Fruit fly (Drosophila melanogaster) whole organism, embryonic: Measurements from ENCODE around the gene CG7739.

Source experiments
- ATbp ChIP-seq: fragments of 200-800 bp; sonication (Bioruptor generic); optimal IDR thresholded peaks from 2 replicates; lab custom pipeline; 2017; ENCODE audit warnings: missing biosample characterization, mild to moderate bottlenecking, missing genetic modification characterization, missing genetic modification reagents
- Aef1 ChIP-seq: fragments of 200-800 bp; sonication (Bioruptor generic); IDR thresholded peaks from 3 replicates; pipeline ENCODE4 v1.3.6; 2022; ENCODE audit warnings: missing biosample characterization, missing genetic modification characterization
- CG10565 ChIP-seq: fragments of 200-800 bp; sonication (Bioruptor generic); optimal IDR thresholded peaks from 3 replicates; lab custom pipeline; 2016; ENCODE audit warnings: missing biosample characterization, mild to moderate bottlenecking, missing genetic modification characterization
- CG11456 ChIP-seq: fragments of 200-800 bp; sonication (Bioruptor generic); IDR thresholded peaks from 3 replicates; pipeline ENCODE4 v1.3.6; 2022; ENCODE audit warnings: missing biosample characterization, missing genetic modification characterization
- CG12155 ChIP-seq: fragments of 200-800 bp; sonication (Bioruptor generic); optimal IDR thresholded peaks from 3 replicates; lab custom pipeline; 2016; ENCODE audit warnings: missing biosample characterization, missing genetic modification characterization
- CG12659 ChIP-seq: fragments of 200-800 bp; sonication (Bioruptor generic); optimal IDR thresholded peaks from 3 replicates; lab custom pipeline; 2017; ENCODE audit warnings: mild to moderate bottlenecking, missing biosample characterization, missing genetic modification reagents, missing genetic modification characterization
- CG12942 ChIP-seq: fragments of 200-800 bp; sonication (Bioruptor generic); optimal IDR thresholded peaks from 3 replicates; lab custom pipeline; 2016; ENCODE audit warnings: missing biosample characterization, missing genetic modification characterization
- CG13894 ChIP-seq: fragments of 200-800 bp; sonication (Bioruptor generic); optimal IDR thresholded peaks from 3 replicates; lab custom pipeline; 2018; ENCODE audit warnings: missing biosample characterization, mild to moderate bottlenecking, missing genetic modification characterization, moderate library complexity
- CG15269 ChIP-seq: fragments of 200-800 bp; sonication (Bioruptor generic); optimal IDR thresholded peaks from 2 replicates; lab custom pipeline; 2018; ENCODE audit warnings: missing biosample characterization, mild to moderate bottlenecking, missing genetic modification characterization, moderate library complexity
- CG1647 ChIP-seq: fragments of 200-800 bp; sonication (Bioruptor generic); optimal IDR thresholded peaks from 3 replicates; lab custom pipeline; 2016; ENCODE audit warnings: missing biosample characterization, missing genetic modification characterization
- CG16779 ChIP-seq: fragments of 200-800 bp; sonication (Bioruptor generic); IDR thresholded peaks from 2 replicates; pipeline ENCODE4 v1.3.6; 2022; ENCODE audit warnings: missing biosample characterization, missing genetic modification characterization
- CG17328 ChIP-seq: fragments of 200-800 bp; sonication (Bioruptor generic); IDR thresholded peaks from 2 replicates; pipeline ENCODE4 v1.3.6; 2022; ENCODE audit warnings: missing biosample characterization, missing genetic modification characterization
- CG17568 ChIP-seq: fragments of 200-800 bp; sonication (Bioruptor generic); optimal IDR thresholded peaks from 2 replicates; lab custom pipeline; 2018; ENCODE audit warnings: missing biosample characterization, mild to moderate bottlenecking, missing genetic modification characterization, moderate library complexity
- CG17829 ChIP-seq: fragments of 200-800 bp; optimal IDR thresholded peaks from 2 replicates; lab custom pipeline; 2019; ENCODE audit warnings: missing biosample characterization, mild to moderate bottlenecking, missing genetic modification characterization, moderate library complexity
- CG2129 ChIP-seq: fragments of 200-800 bp; sonication (Bioruptor generic); IDR thresholded peaks from 2 replicates; pipeline ENCODE4 v1.3.6; 2022; ENCODE audit warnings: missing biosample characterization, missing genetic modification characterization; ENCODE audit not compliant: partially characterized antibody
- CG32772 ChIP-seq: fragments of 200-800 bp; sonication (Bioruptor generic); IDR thresholded peaks from 2 replicates; pipeline ENCODE4 v1.3.6; 2022; ENCODE audit warnings: missing biosample characterization, missing genetic modification characterization
- CG3838 ChIP-seq: fragments of 200-800 bp; sonication (Bioruptor generic); optimal IDR thresholded peaks from 3 replicates; lab custom pipeline; 2016; ENCODE audit warnings: missing biosample characterization, missing genetic modification characterization
- CG3847 ChIP-seq: fragments of 200-800 bp; sonication (Bioruptor generic); IDR thresholded peaks from 2 replicates; pipeline ENCODE4 v1.3.6; 2022; ENCODE audit warnings: missing biosample characterization, missing genetic modification characterization
- CG3995 ChIP-seq: fragments of 200-800 bp; sonication (Bioruptor generic); optimal IDR thresholded peaks from 3 replicates; lab custom pipeline; 2016; ENCODE audit warnings: missing biosample characterization, missing genetic modification characterization
- CG6683 ChIP-seq: fragments of 200-800 bp; sonication (Bioruptor generic); optimal IDR thresholded peaks from 2 replicates; lab custom pipeline; 2017; ENCODE audit warnings: missing biosample characterization, mild to moderate bottlenecking, missing genetic modification characterization, missing genetic modification reagents
- Doc2 ChIP-seq: fragments of 200-800 bp; sonication (Bioruptor generic); IDR thresholded peaks from 2 replicates; pipeline ENCODE4 v1.3.6; 2022; ENCODE audit warnings: missing biosample characterization, missing genetic modification characterization
- Dref ChIP-seq: fragments of 200-800 bp; sonication (Bioruptor generic); IDR thresholded peaks from 2 replicates; pipeline ENCODE4 v1.3.6; 2022; ENCODE audit warnings: missing biosample characterization, missing genetic modification characterization
- GATAe ChIP-seq: fragments of 200-800 bp; sonication (Bioruptor generic); conservative IDR thresholded peaks from 2 replicates; pipeline ENCODE4 v1.3.6; 2022; ENCODE audit warnings: missing biosample characterization, missing genetic modification characterization
- Hr78 ChIP-seq, 2 experiments: fragments of 200-800 bp in 1 of 2; fragments of >200 bp in 1 of 2; sonication (Bioruptor generic) in 1 of 2; optimal IDR thresholded peaks; 2 replicates each; lab custom pipeline; 2017 to 2019; ENCODE audit warnings: missing biosample characterization in 2 of 2, missing genetic modification characterization in 2 of 2, mild to moderate bottlenecking in 1 of 2, moderate library complexity in 1 of 2
- Jarid2 ChIP-seq: fragments of 200-800 bp; sonication (Bioruptor generic); optimal IDR thresholded peaks from 3 replicates; lab custom pipeline; 2017; ENCODE audit warnings: mild to moderate bottlenecking, missing biosample characterization, missing genetic modification reagents, missing genetic modification characterization
- MESR4 ChIP-seq: fragments of 200-800 bp; sonication (Bioruptor generic); optimal IDR thresholded peaks from 2 replicates; lab custom pipeline; 2018; ENCODE audit warnings: missing biosample characterization, mild to moderate bottlenecking, missing genetic modification characterization, moderate library complexity
- NC2α ChIP-seq: fragments of 200-800 bp; sonication (Bioruptor generic); optimal IDR thresholded peaks from 2 replicates; lab custom pipeline; 2016; ENCODE audit warnings: missing biosample characterization, missing genetic modification characterization
- NFAT ChIP-seq: fragments of 200-800 bp; sonication (Bioruptor generic); IDR thresholded peaks from 2 replicates; pipeline ENCODE4 v1.3.6; 2022; ENCODE audit warnings: missing biosample characterization, missing genetic modification characterization
- NfI ChIP-seq: fragments of 200-800 bp; sonication (Bioruptor generic); optimal IDR thresholded peaks from 3 replicates; lab custom pipeline; 2018; ENCODE audit warnings: missing biosample characterization, mild to moderate bottlenecking, missing genetic modification characterization, moderate library complexity
- Opbp ChIP-seq: fragments of 200-800 bp; sonication (Bioruptor generic); IDR thresholded peaks from 3 replicates; pipeline ENCODE4 v1.3.6; 2022; ENCODE audit warnings: missing biosample characterization, missing genetic modification characterization; ENCODE audit not compliant: partially characterized antibody
- Sin3A ChIP-seq: fragments of >200 bp; optimal IDR thresholded peaks from 2 replicates; lab custom pipeline; 2018
- bbx ChIP-seq: fragments of 200-800 bp; sonication (Bioruptor generic); IDR thresholded peaks from 2 replicates; pipeline ENCODE4 v1.3.6; 2022; ENCODE audit warnings: missing biosample characterization, missing genetic modification characterization; ENCODE audit not compliant: partially characterized antibody
- bcd ChIP-seq: fragments of 200-800 bp; sonication (Bioruptor generic); optimal IDR thresholded peaks from 2 replicates; lab custom pipeline; 2017; ENCODE audit warnings: missing biosample characterization, mild to moderate bottlenecking, missing genetic modification characterization
- bowl ChIP-seq: fragments of 200-800 bp; sonication (Bioruptor generic); IDR thresholded peaks from 2 replicates; pipeline ENCODE4 v1.3.6; 2022; ENCODE audit warnings: missing biosample characterization, missing genetic modification characterization
- dmrt99B ChIP-seq: fragments of 200-800 bp; sonication (Bioruptor generic); optimal IDR thresholded peaks from 2 replicates; lab custom pipeline; 2018; ENCODE audit warnings: missing biosample characterization, mild to moderate bottlenecking, missing genetic modification characterization, moderate library complexity
- eyg ChIP-seq: fragments of 200-800 bp; sonication (Bioruptor generic); optimal IDR thresholded peaks from 3 replicates; lab custom pipeline; 2016; ENCODE audit warnings: missing biosample characterization, missing genetic modification characterization
- fd102C ChIP-seq: fragments of 200-800 bp; sonication (Bioruptor generic); optimal IDR thresholded peaks from 2 replicates; lab custom pipeline; 2018; ENCODE audit warnings: missing biosample characterization, mild to moderate bottlenecking, missing genetic modification characterization, moderate library complexity
- fd3F ChIP-seq: fragments of 200-800 bp; sonication (Bioruptor generic); optimal IDR thresholded peaks from 2 replicates; lab custom pipeline; 2018; ENCODE audit warnings: missing biosample characterization, mild to moderate bottlenecking, missing genetic modification characterization, moderate library complexity
- ftz-f1 ChIP-seq: fragments of 200-800 bp; sonication (Bioruptor generic); optimal IDR thresholded peaks from 2 replicates; lab custom pipeline; 2016; ENCODE audit warnings: missing biosample characterization, missing genetic modification characterization
- hth ChIP-seq: fragments of >200 bp; optimal IDR thresholded peaks from 2 replicates; lab custom pipeline; 2017; ENCODE audit warnings: inconsistent platforms
- kay ChIP-seq: fragments of 200-800 bp; sonication (Bioruptor generic); optimal IDR thresholded peaks from 2 replicates; lab custom pipeline; 2016; ENCODE audit warnings: missing biosample characterization, missing genetic modification characterization
- lilli ChIP-seq: fragments of 200-800 bp; sonication (Bioruptor generic); optimal IDR thresholded peaks from 3 replicates; lab custom pipeline; 2016; ENCODE audit warnings: missing biosample characterization, missing genetic modification characterization
- mam ChIP-seq: fragments of 200-800 bp; sonication (Bioruptor generic); optimal IDR thresholded peaks from 3 replicates; lab custom pipeline; 2016; ENCODE audit warnings: missing biosample characterization, missing genetic modification characterization
- onecut ChIP-seq: fragments of 200-800 bp; sonication (Bioruptor generic); IDR thresholded peaks from 2 replicates; pipeline ENCODE4 v1.3.6; 2022; ENCODE audit warnings: missing biosample characterization, missing genetic modification characterization
- peb ChIP-seq: fragments of 200-800 bp; sonication (Bioruptor generic); IDR thresholded peaks from 2 replicates; pipeline ENCODE4 v1.3.6; 2022; ENCODE audit warnings: missing biosample characterization, missing genetic modification characterization
- sima ChIP-seq: fragments of 200-800 bp; sonication (Bioruptor generic); optimal IDR thresholded peaks from 2 replicates; lab custom pipeline; 2016; ENCODE audit warnings: missing biosample characterization, missing genetic modification characterization
- ssp ChIP-seq: fragments of 200-800 bp; sonication (Bioruptor generic); IDR thresholded peaks from 2 replicates; pipeline ENCODE4 v1.3.6; 2022; ENCODE audit warnings: missing biosample characterization, missing genetic modification characterization
- tup ChIP-seq: fragments of 200-800 bp; sonication (Bioruptor generic); optimal IDR thresholded peaks from 2 replicates; lab custom pipeline; 2016; ENCODE audit warnings: missing biosample characterization, mild to moderate bottlenecking, missing genetic modification characterization, moderate library complexity
- unc-4 ChIP-seq: fragments of 200-800 bp; sonication (Bioruptor generic); IDR thresholded peaks from 2 replicates; pipeline ENCODE4 v1.3.6; 2022; ENCODE audit warnings: missing biosample characterization, missing genetic modification characterization; ENCODE audit not compliant: partially characterized antibody
- vfl ChIP-seq: fragments of 200-800 bp; sonication (Bioruptor generic); optimal IDR thresholded peaks from 2 replicates; lab custom pipeline; 2016; ENCODE audit warnings: missing biosample characterization, missing genetic modification characterization

CG7739 gene

DNA sequence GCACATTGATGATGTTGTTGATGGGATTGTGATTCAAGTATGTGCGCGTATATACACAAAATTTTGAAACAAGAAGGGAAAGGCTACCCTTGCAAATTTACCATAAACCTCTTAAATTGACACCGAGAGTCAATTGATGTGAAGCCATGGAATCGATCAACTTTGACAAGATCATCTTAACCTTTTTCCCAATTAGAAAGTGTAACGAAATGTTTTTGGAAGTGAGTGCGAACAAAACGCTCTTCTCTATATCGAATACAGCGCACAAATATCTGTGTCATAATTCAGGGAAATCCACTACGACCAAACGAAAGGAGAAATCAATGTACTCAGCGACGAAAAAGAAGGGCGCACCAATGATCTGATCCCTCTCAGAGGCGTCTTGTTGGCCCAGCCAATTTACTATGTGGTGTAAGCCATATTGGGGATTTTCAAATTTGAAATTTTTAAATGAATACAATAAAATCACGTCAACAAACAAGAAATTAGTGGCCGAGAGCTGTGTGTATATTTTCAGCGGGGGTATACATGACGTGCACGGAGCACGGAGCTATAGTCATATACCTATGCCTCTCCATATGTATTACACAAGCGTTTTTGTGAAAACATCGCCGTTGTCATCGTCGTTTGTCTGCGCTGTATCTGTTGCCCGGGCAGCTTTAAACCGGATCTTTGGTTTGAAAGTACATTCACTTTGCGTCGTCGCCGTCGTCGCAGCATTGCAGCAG is 29.3 kb downstream of the CG7739 start (continued):
- TF ChIP-seq bcd (GFP tag; lab: Kevin White, UChicago) (peak; percentile 28), CG17829 (tag; lab: Kevin White, UChicago) (peak; percentile 42), Hr78 (GFP tag; optimal IDR thresholded peaks at IDR 0.05; lab: Kevin White, UChicago) (no peak), GATAe (GFP tag; lab: Robert Waterston, UW) (no peak), eyg (GFP tag; lab: Kevin White, UChicago) (no peak), NfI (GFP tag; lab: Kevin White, UChicago) (peak; percentile 36), CG17568 (GFP tag; lab: Kevin White, UChicago) (peak; percentile 11), Aef1 (GFP tag; lab: Robert Waterston, UW) (no peak), hth (lab: Kevin White, UChicago) (no peak), sima (GFP tag; lab: Kevin White, UChicago) (no peak), kay (GFP tag; lab: Kevin White, UChicago) (no peak), dmrt99B (tag; lab: Kevin White, UChicago) (peak; percentile 81), unc-4 (GFP tag; lab: Robert Waterston, UW) (no peak), CG3838 (GFP tag; lab: Kevin White, UChicago) (no peak), tup (GFP tag; lab: Kevin White, UChicago) (no peak), ATbp (GFP tag; lab: Kevin White, UChicago) (peak; percentile 36), CG3995 (GFP tag; lab: Kevin White, UChicago) (peak; percentile 23), Dref (no peak), Doc2 (GFP tag; lab: Robert Waterston, UW) (no peak), CG3847 (GFP tag; lab: Robert Waterston, UW) (no peak), CG12659 (peak; percentile 31), fd102C (GFP tag; lab: Kevin White, UChicago) (no peak), CG15269 (tag; lab: Kevin White, UChicago) (peak; percentile 28), ftz-f1 (GFP tag; lab: Kevin White, UChicago) (no peak), NFAT (GFP tag; lab: Robert Waterston, UW) (0 out of 2 replicates have a peak, but pooled peaks have one; percentile 48), CG2129 (no peak), CG12942 (no peak), CG10565 (GFP tag; lab: Kevin White, UChicago) (no peak), MESR4 (GFP tag; lab: Kevin White, UChicago) (no peak), CG6683 (GFP tag; lab: Kevin White, UChicago) (no peak), mam (GFP tag; lab: Kevin White, UChicago) (peak; percentile 52), CG1647 (GFP tag; lab: Kevin White, UChicago) (peak; percentile 22), Sin3A (lab: Kevin White, UChicago) (no peak), CG13894 (tag; lab: Kevin White, UChicago) (no peak), bbx (no peak), peb (GFP tag; lab: Robert Waterston, UW) (no peak), CG12155 (peak; percentile 1), CG16779 (0 out of 2 replicates have a peak, but pooled peaks have one; percentile 3), onecut (GFP tag; lab: Robert Waterston, UW) (no peak), CG32772 (0 out of 2 replicates have a peak, but pooled peaks have one; percentile 4), NC2α (no peak), Opbp (GFP tag; lab: Robert Waterston, UW) (no peak), vfl (GFP tag; lab: Kevin White, UChicago) (no peak), CG17328 (GFP tag; lab: Robert Waterston, UW) (peak; percentile 20; the same call in 1 of the 2 replicates), bowl (GFP tag; lab: Robert Waterston, UW) (no peak), CG11456 (GFP tag; lab: Robert Waterston, UW) (no peak), fd3F (GFP tag; lab: Kevin White, UChicago) (no peak), lilli (GFP tag; lab: Kevin White, UChicago) (peak; percentile 29), ssp (GFP tag; lab: Robert Waterston, UW) (no peak), Jarid2 (GFP tag; lab: Kevin White, UChicago) (no peak)
